Worm (Caenorhabditis elegans): ENCODE results near the gene asb-1.

DNA sequence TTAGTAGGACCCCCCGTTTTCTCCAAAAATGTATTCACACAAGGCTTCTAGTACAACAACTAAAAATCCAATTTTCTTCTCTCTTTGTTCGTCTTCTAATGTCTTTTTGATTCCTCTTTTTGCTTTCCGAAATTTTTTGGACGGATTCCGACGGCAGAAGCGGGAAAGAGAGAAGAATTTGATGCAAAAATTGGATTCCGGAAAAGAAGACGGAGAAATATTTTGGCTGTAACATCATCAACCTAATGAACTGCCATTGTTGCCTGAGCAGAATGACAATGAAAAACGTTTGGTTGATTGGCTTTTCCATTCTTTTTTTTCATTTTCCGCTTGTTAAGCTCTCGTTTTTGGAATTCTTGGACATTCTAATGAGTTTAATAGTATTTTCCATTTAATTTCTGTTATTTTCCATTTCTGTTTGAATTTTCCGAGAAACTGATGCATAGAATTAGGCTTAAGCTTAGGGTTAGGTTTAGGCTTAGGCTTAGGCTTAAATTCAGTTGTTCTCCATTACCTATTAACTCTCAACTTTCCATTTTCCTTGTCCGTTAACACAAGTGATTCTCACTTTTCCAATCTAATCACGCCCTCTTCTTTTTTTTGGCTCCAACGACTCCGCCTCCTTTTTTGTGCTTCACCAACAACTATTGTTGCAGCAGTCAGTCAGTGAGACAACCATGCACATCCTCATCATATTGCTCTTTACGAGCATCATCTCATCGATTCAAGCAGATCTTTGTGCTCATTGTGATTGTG, 26.9 kb upstream of the asb-1 start, which contains the start of gene lron-5:
- TF ChIP-seq nhr-237 (tag; optimal IDR thresholded peaks at IDR 0.05) (no peak), fkh-2 (tag; optimal IDR thresholded peaks at IDR 0.05) (no peak), nhr-25 (tag; optimal IDR thresholded peaks at IDR 0.05) (no peak), nfya-1 (tag; optimal IDR thresholded peaks at IDR 0.05; ENCODE audit: insufficient read depth) (no peak), pqm-1 (tag; optimal IDR thresholded peaks at IDR 0.05) (no peak)
